Worm (Caenorhabditis elegans): Measurements from ENCODE around the gene Y39F10C.3.
"Not testable (repeated sequence)": the region's sequence is repeated elsewhere in the genome, so short reads cannot be mapped to it uniquely, and the experiment has no call there.

ce11 chrII:695079-695478 lies 20.9 kb downstream of the Y39F10C.3 start:
- TF ChIP-seq ztf-29 (GFP tag; IDR thresholded peaks at IDR 0.05); klf-2 (GFP tag; conservative IDR thresholded peaks at IDR 0.05); med-1 (GFP tag; optimal IDR thresholded peaks at IDR 0.05; ENCODE audit: insufficient read depth): not testable (repeated sequence)
- peak; percentile 34; the same call in 1 of the 2 replicates for TF ChIP-seq T22C8.4 (GFP tag; IDR thresholded peaks at IDR 0.05)
